Fruit fly (Drosophila melanogaster): ENCODE measurements around the gene CG11722.

CG11722 gene

DNA sequence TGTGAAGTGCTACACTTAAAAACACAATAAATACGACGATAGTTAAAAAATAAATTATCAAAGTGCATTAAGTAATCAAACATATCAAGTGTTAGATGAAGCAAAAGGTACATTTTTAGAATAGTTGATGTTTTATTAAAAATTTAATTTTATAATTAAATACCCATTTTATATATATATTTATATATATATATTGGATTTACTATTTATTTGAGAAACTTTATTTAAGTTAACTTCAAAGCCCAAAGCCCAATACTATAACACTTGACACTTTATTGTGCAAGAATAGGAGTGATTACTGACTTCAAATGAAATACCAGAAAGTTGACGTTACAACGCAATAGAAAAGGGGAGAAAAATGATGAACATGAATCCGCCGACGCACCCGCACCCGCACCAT, 25.5 kb upstream of the CG11722 start, which contains the start of gene nerfin-2:
Gene nerfin-2, plus strand, starts transcription at position 301 of the 400 bp plus-strand sequence.
- no peak for TF ChIP-seq rn (GFP tag; IDR thresholded peaks at IDR 0.05)
- no peak for TF ChIP-seq EcR (GFP tag; optimal IDR thresholded peaks at IDR 0.05)
- TF ChIP-seq fd96Ca (GFP tag; IDR thresholded peaks at IDR 0.05) = no peak
- TF ChIP-seq CG9948 (tag; optimal IDR thresholded peaks at IDR 0.05) = no peak
- no peak for TF ChIP-seq D1 (tag; optimal IDR thresholded peaks at IDR 0.05)
- no peak for TF ChIP-seq Pif1A (GFP tag; optimal IDR thresholded peaks at IDR 0.05)
- no peak for TF ChIP-seq CG12605 (GFP tag; IDR thresholded peaks at IDR 0.05)
- TF ChIP-seq Ets98B (GFP tag; IDR thresholded peaks at IDR 0.05) = no peak

DNA sequence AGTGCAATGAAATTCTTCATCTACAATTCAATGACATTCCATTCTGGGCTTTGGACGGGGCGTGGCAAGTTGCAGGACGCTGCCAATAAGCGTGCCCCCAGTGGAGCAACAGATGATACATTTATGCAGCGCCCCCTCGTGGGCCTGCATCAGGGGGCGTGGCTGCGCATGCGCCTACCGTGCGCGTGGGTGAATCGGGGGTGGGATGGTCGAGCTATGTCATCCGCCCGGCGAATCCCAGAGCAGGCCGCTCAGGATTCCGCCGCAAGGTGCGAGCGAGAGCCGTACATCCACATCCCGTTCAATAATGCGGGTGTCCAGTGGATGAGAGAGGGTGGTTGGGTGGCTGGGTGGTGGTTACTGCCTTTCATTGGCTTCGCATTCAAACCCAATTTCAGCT, 24.9 kb upstream of the CG11722 start:
- TF ChIP-seq CG4496 (GFP tag; IDR thresholded peaks at IDR 0.05) (no peak), gl (tag; optimal IDR thresholded peaks at IDR 0.05) (no peak), fd96Ca (GFP tag; IDR thresholded peaks at IDR 0.05) (no peak), D1 (tag; optimal IDR thresholded peaks at IDR 0.05) (no peak), EcR (GFP tag; optimal IDR thresholded peaks at IDR 0.05) (no peak), CG8301 (tag; optimal IDR thresholded peaks at IDR 0.05) (no peak), CG17806 (tag; optimal IDR thresholded peaks at IDR 0.05) (no peak), Pif1B (GFP tag; optimal IDR thresholded peaks at IDR 0.05) (no peak), CG13204 (GFP tag; optimal IDR thresholded peaks at IDR 0.05) (no peak), CG32121 (GFP tag; IDR thresholded peaks at IDR 0.05) (no peak), Ets98B (GFP tag; IDR thresholded peaks at IDR 0.05) (no peak), Snoo (tag; optimal IDR thresholded peaks at IDR 0.05) (no peak), CG10348 (GFP tag; IDR thresholded peaks at IDR 0.05) (no peak), CG8159 (tag; optimal IDR thresholded peaks at IDR 0.05) (no peak), CG15710 (tag; optimal IDR thresholded peaks at IDR 0.05) (no peak)

DNA sequence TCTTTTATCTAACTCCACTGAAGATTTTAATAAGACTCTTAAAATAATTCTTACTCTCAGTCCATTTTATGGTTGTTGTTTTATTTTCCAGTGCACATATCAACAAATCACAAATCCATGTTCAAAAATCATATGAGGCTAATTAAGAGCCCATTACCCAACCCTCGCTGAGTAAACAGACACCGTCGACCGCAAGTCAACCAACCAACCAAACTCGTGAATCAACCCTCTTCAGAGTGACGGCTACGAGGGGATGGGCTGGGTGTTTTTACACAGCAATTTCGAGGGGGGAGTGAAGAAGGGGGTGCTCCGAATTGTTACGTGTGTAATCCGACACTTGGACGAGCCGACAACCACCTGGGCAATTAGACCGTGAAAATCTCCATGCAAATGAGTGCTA, 23.4 kb upstream of the CG11722 start:
- no peak for TF ChIP-seq Snoo (tag; optimal IDR thresholded peaks at IDR 0.05)

DNA sequence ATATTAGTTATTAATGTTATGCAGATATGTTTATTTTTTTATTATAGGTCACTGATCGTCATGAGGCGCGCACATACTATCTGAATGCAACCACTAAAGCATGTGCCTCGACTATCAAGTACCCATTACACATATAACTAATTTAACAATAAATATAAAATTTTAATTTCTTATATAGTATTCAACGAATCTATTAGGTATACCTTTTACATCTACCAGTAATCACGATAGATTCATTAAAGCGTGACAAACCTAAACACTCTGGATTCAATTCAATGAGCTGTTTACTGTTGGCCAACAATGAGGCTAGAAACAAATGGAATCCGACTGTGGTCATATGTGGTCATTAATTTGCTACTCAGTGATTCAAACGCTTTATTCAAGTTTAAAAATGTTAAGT, 22.3 kb upstream of the CG11722 start, which contains the start of gene CG33784:
Gene CG33784, plus strand, starts transcription at position 301 of the 400 bp plus-strand sequence.
- TF ChIP-seq Snoo (tag; optimal IDR thresholded peaks at IDR 0.05) (no peak), CG15710 (tag; optimal IDR thresholded peaks at IDR 0.05) (no peak), CG12605 (GFP tag; IDR thresholded peaks at IDR 0.05) (no peak), CG17806 (tag; optimal IDR thresholded peaks at IDR 0.05) (no peak), CG14655 (GFP tag; optimal IDR thresholded peaks at IDR 0.05) (no peak)

DNA sequence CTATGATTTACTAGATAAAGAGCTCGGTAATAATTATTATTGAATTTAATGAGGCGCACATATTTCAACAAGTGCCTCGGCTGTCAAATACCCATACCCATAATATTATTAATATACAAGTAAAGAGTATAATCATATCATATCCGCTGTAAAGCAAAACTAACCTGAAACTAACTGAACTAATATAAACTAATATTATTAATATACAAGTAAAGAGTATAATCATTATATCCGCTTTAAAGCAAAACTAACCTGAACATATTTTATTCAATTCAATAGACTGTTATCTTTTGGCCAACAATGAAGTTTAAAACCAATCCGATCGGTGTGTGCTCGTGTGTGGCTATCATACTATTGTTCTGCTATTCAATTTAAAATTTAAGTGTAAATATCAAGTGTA, 21.1 kb upstream of the CG11722 start, which contains the start of gene CG33783:
Gene CG33783, plus strand, starts transcription at position 301 of the 400 bp plus-strand sequence.
- TF ChIP-seq CG4496 (GFP tag; IDR thresholded peaks at IDR 0.05) (no peak), CG9948 (tag; optimal IDR thresholded peaks at IDR 0.05) (no peak), rn (GFP tag; IDR thresholded peaks at IDR 0.05) (no peak), CG8301 (tag; optimal IDR thresholded peaks at IDR 0.05) (no peak), CG12605 (GFP tag; IDR thresholded peaks at IDR 0.05) (no peak), Pif1A (GFP tag; optimal IDR thresholded peaks at IDR 0.05) (no peak), EcR (GFP tag; optimal IDR thresholded peaks at IDR 0.05) (no peak), CG17806 (tag; optimal IDR thresholded peaks at IDR 0.05) (no peak), CG14655 (GFP tag; optimal IDR thresholded peaks at IDR 0.05) (no peak), CG34367 (tag; optimal IDR thresholded peaks at IDR 0.05) (no peak), CG13204 (GFP tag; optimal IDR thresholded peaks at IDR 0.05) (no peak), gl (tag; optimal IDR thresholded peaks at IDR 0.05) (no peak), D1 (tag; optimal IDR thresholded peaks at IDR 0.05) (no peak), CG10348 (GFP tag; IDR thresholded peaks at IDR 0.05) (no peak)

DNA sequence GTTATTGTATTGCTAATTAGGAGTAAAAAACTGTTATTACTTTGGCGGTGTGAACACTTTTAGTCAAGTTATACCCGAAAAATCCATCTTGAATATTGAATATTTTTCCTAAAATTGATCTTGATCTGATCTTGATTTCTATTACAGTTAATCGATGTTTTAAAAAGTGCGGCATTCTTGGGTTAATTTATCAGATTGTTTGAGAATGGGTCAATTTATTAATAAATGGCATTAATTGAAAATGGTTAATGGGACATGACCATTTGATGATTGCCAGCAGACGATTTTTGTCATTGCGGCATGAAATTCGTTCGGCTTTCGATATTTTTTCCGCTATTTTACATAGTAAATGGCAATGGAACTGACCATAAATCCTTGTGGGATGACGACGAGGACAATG, 18.4 kb upstream of the CG11722 start, which contains the start of gene CG33631:
Gene CG33631, plus strand, starts transcription at position 301 of the 400 bp plus-strand sequence.
- TF ChIP-seq CG34367 (tag; optimal IDR thresholded peaks at IDR 0.05) (no peak), CG9948 (tag; optimal IDR thresholded peaks at IDR 0.05) (no peak), CG8159 (tag; optimal IDR thresholded peaks at IDR 0.05) (no peak), CG13204 (GFP tag; optimal IDR thresholded peaks at IDR 0.05) (no peak), CG17806 (tag; optimal IDR thresholded peaks at IDR 0.05) (no peak), Snoo (tag; optimal IDR thresholded peaks at IDR 0.05) (no peak)

DNA sequence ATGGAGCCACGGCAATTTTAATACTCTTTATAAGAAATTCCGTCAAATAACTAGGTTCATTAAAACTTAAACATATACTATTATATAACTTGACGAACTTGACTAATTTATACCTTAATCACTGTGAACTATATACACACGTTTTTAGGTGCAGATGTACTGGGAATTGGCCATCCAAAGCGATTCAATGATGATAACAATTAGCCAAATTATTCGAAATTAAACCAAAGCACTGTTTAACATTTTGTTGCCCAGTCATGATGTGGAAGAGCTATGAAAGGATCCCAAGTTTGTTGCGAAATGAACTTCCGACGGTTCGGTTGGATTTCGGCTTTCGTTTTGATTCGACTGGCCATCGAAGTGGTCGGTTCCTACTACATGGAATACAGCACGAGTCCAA, 17.0 kb upstream of the CG11722 start, which contains the start of gene CG33630:
Gene CG33630, plus strand, starts transcription at position 301 of the 400 bp plus-strand sequence.
- TF ChIP-seq gl (tag; optimal IDR thresholded peaks at IDR 0.05) (no peak), CG34367 (tag; optimal IDR thresholded peaks at IDR 0.05) (no peak), rn (GFP tag; IDR thresholded peaks at IDR 0.05) (no peak), CG15710 (tag; optimal IDR thresholded peaks at IDR 0.05) (no peak), CG14655 (GFP tag; optimal IDR thresholded peaks at IDR 0.05) (no peak), EcR (GFP tag; optimal IDR thresholded peaks at IDR 0.05) (no peak), Snoo (tag; optimal IDR thresholded peaks at IDR 0.05) (no peak), CG17806 (tag; optimal IDR thresholded peaks at IDR 0.05) (no peak), D1 (tag; optimal IDR thresholded peaks at IDR 0.05) (no peak), CG10348 (GFP tag; IDR thresholded peaks at IDR 0.05) (no peak), Ets98B (GFP tag; IDR thresholded peaks at IDR 0.05) (no peak), CG13204 (GFP tag; optimal IDR thresholded peaks at IDR 0.05) (no peak), Pif1B (GFP tag; optimal IDR thresholded peaks at IDR 0.05) (no peak), Pif1A (GFP tag; optimal IDR thresholded peaks at IDR 0.05) (no peak), CG9948 (tag; optimal IDR thresholded peaks at IDR 0.05) (no peak), CG12605 (GFP tag; IDR thresholded peaks at IDR 0.05) (no peak)
